Worm (Caenorhabditis elegans) whole organism, L2 larva: Measurements from ENCODE around the gene F59D12.5.

Experiments
- C34F6.9 ChIP-seq: fragments of 150-350 bp; optimal IDR thresholded peaks from 2 replicates; lab custom pipeline; 2014; ENCODE audit warnings: missing biosample characterization, missing genetic modification characterization
- F13H6.1 ChIP-seq: sonication (generic microtip); optimal IDR thresholded peaks from 2 replicates; lab custom pipeline; 2016; ENCODE audit warnings: missing genetic modification characterization, missing compliant biosample characterization
- R02D3.7 ChIP-seq: fragments of 150-350 bp; optimal IDR thresholded peaks from 2 replicates; lab custom pipeline; 2014; ENCODE audit warnings: missing biosample characterization, missing genetic modification characterization
- Y55F3AM.14 ChIP-seq: fragments of 200-800 bp; sonication (Bioruptor generic); optimal IDR thresholded peaks from 2 replicates; lab custom pipeline; 2018; ENCODE audit warnings: mild to moderate bottlenecking, missing genetic modification characterization, missing compliant biosample characterization
- ZK546.5 ChIP-seq: sonication (generic microtip); optimal IDR thresholded peaks from 2 replicates; lab custom pipeline; 2017; ENCODE audit warnings: missing biosample characterization, missing genetic modification characterization
- alr-1 ChIP-seq: fragments of 150-350 bp; optimal IDR thresholded peaks from 2 replicates; lab custom pipeline; 2014; ENCODE audit warnings: missing biosample characterization, missing genetic modification characterization
- aly-2 ChIP-seq: fragments of 150-350 bp; optimal IDR thresholded peaks from 2 replicates; lab custom pipeline; 2014; ENCODE audit warnings: missing biosample characterization, missing genetic modification characterization
- ama-1 ChIP-seq: fragments of 150-350 bp; optimal IDR thresholded peaks from 2 replicates; lab custom pipeline; 2018; ENCODE audit warnings: inconsistent platforms
- blmp-1 ChIP-seq: sonication (generic microtip); optimal IDR thresholded peaks from 2 replicates; lab custom pipeline; 2017; ENCODE audit warnings: missing genetic modification characterization, mild to moderate bottlenecking, missing compliant biosample characterization, antibody characterized with exemption, moderate library complexity; ENCODE audit not compliant: insufficient read depth
- ceh-16 ChIP-seq: fragments of 150-350 bp; optimal IDR thresholded peaks from 2 replicates; lab custom pipeline; 2014; ENCODE audit warnings: missing biosample characterization, missing genetic modification characterization
- ceh-82 ChIP-seq: fragments of 150-350 bp; optimal IDR thresholded peaks from 2 replicates; lab custom pipeline; 2014; ENCODE audit warnings: missing biosample characterization, missing genetic modification characterization
- crh-2 ChIP-seq: sonication (generic microtip); optimal IDR thresholded peaks from 2 replicates; lab custom pipeline; 2017; ENCODE audit warnings: missing biosample characterization, missing genetic modification characterization
- dmd-4 ChIP-seq: sonication (generic microtip); optimal IDR thresholded peaks from 2 replicates; lab custom pipeline; 2017; ENCODE audit warnings: missing biosample characterization, missing genetic modification characterization
- egl-27 ChIP-seq: sonication (generic microtip); optimal IDR thresholded peaks from 3 replicates; lab custom pipeline; 2017; ENCODE audit warnings: missing biosample characterization, missing genetic modification reagents, missing genetic modification characterization
- elt-1 ChIP-seq: fragments of 150-350 bp; optimal IDR thresholded peaks from 2 replicates; lab custom pipeline; 2014; ENCODE audit warnings: missing biosample characterization, missing genetic modification characterization
- elt-3 ChIP-seq: sonication (generic microtip); optimal IDR thresholded peaks from 2 replicates; lab custom pipeline; 2017; ENCODE audit warnings: missing biosample characterization, missing genetic modification characterization
- fos-1 ChIP-seq: fragments of 150-350 bp; optimal IDR thresholded peaks from 2 replicates; lab custom pipeline; 2014; ENCODE audit warnings: missing biosample characterization, missing genetic modification characterization
- gmeb-1 ChIP-seq: fragments of 150-350 bp; optimal IDR thresholded peaks from 2 replicates; lab custom pipeline; 2014; ENCODE audit warnings: missing biosample characterization, missing genetic modification characterization
- lin-11 ChIP-seq: fragments of 150-350 bp; sonication (generic microtip); optimal IDR thresholded peaks from 2 replicates; lab custom pipeline; 2014; ENCODE audit warnings: missing biosample characterization, missing genetic modification characterization, inconsistent platforms, mixed read lengths
- lin-13 ChIP-seq: fragments of 150-350 bp; optimal IDR thresholded peaks from 2 replicates; lab custom pipeline; 2014; ENCODE audit warnings: missing biosample characterization, missing genetic modification reagents, missing genetic modification characterization
- lin-39 ChIP-seq: fragments of 150-350 bp; optimal IDR thresholded peaks from 2 replicates; lab custom pipeline; 2014; ENCODE audit warnings: missing biosample characterization, missing genetic modification reagents, missing genetic modification characterization
- lsy-2 ChIP-seq, 2 experiments: fragments of 150-350 bp in 1 of 2; sonication (generic microtip) in 1 of 2; optimal IDR thresholded peaks; 2 replicates each; lab custom pipeline; 2014 to 2017; ENCODE audit warnings: missing biosample characterization in 2 of 2, missing genetic modification characterization in 2 of 2
- mab-5 ChIP-seq: fragments of 150-350 bp; optimal IDR thresholded peaks from 2 replicates; lab custom pipeline; 2014; ENCODE audit warnings: missing biosample characterization, missing genetic modification characterization
- mbf-1 ChIP-seq: sonication (generic microtip); optimal IDR thresholded peaks from 2 replicates; lab custom pipeline; 2017; ENCODE audit warnings: missing biosample characterization, missing genetic modification characterization
- mdl-1 ChIP-seq, 2 experiments: fragments of 150-350 bp in 1 of 2; sonication (generic microtip) in 1 of 2; optimal IDR thresholded peaks; 2 replicates each; lab custom pipeline; 2017; ENCODE audit warnings: missing biosample characterization in 2 of 2, missing genetic modification characterization in 2 of 2
- nhr-10 ChIP-seq: sonication (generic microtip); optimal IDR thresholded peaks from 2 replicates; lab custom pipeline; 2017; ENCODE audit warnings: missing biosample characterization, missing genetic modification characterization
- nhr-11 ChIP-seq: fragments of 150-350 bp; optimal IDR thresholded peaks from 2 replicates; lab custom pipeline; 2014; ENCODE audit warnings: missing biosample characterization, missing genetic modification characterization
- nhr-12 ChIP-seq: fragments of 150-350 bp; optimal IDR thresholded peaks from 2 replicates; lab custom pipeline; 2014; ENCODE audit warnings: missing biosample characterization, missing genetic modification characterization
- nhr-129 ChIP-seq: fragments of 150-350 bp; optimal IDR thresholded peaks from 2 replicates; lab custom pipeline; 2014; ENCODE audit warnings: missing biosample characterization, missing genetic modification characterization
- nhr-21 ChIP-seq: fragments of 150-350 bp; optimal IDR thresholded peaks from 2 replicates; lab custom pipeline; 2014; ENCODE audit warnings: missing biosample characterization, missing genetic modification characterization
- nhr-23 ChIP-seq: fragments of 150-350 bp; optimal IDR thresholded peaks from 2 replicates; lab custom pipeline; 2014; ENCODE audit warnings: missing biosample characterization, missing genetic modification reagents, missing genetic modification characterization
- nhr-237 ChIP-seq: fragments of 150-350 bp; optimal IDR thresholded peaks from 2 replicates; lab custom pipeline; 2014; ENCODE audit warnings: missing biosample characterization, missing genetic modification characterization
- nhr-25 ChIP-seq: fragments of 150-350 bp; sonication (generic microtip); optimal IDR thresholded peaks from 3 replicates; lab custom pipeline; 2014; ENCODE audit warnings: missing biosample characterization, missing genetic modification characterization
- nhr-6 ChIP-seq: fragments of 150-350 bp; optimal IDR thresholded peaks from 2 replicates; lab custom pipeline; 2014; ENCODE audit warnings: missing biosample characterization, missing genetic modification characterization
- nhr-77 ChIP-seq: fragments of 150-350 bp; optimal IDR thresholded peaks from 2 replicates; lab custom pipeline; 2014; ENCODE audit warnings: missing biosample characterization, missing genetic modification characterization
- peb-1 ChIP-seq: fragments of 150-350 bp; optimal IDR thresholded peaks from 2 replicates; lab custom pipeline; 2014; ENCODE audit warnings: missing biosample characterization, missing genetic modification characterization
- sem-4 ChIP-seq: fragments of 150-350 bp; optimal IDR thresholded peaks from 2 replicates; lab custom pipeline; 2014; ENCODE audit warnings: missing biosample characterization, missing genetic modification reagents, missing genetic modification characterization
- skn-1 ChIP-seq: sonication (generic microtip); optimal IDR thresholded peaks from 2 replicates; lab custom pipeline; 2017; ENCODE audit warnings: missing biosample characterization, missing genetic modification characterization
- sma-3 ChIP-seq: sonication (generic microtip); optimal IDR thresholded peaks from 2 replicates; lab custom pipeline; 2016; ENCODE audit warnings: missing genetic modification reagents, missing genetic modification characterization, missing compliant biosample characterization
- sma-9 ChIP-seq, 2 experiments: fragments of 150-350 bp in 1 of 2; sonication (generic microtip) in 1 of 2; optimal IDR thresholded peaks; 2 replicates each; lab custom pipeline; 2014 to 2016; ENCODE audit warnings: missing genetic modification characterization in 2 of 2, mild to moderate bottlenecking in 1 of 2, missing biosample characterization in 1 of 2, missing compliant biosample characterization in 1 of 2, missing genetic modification reagents in 1 of 2, moderate library complexity in 1 of 2
- snpc-4 ChIP-seq: fragments of 150-350 bp; optimal IDR thresholded peaks from 2 replicates; lab custom pipeline; 2014; ENCODE audit warnings: missing biosample characterization, missing genetic modification characterization
- unc-39 ChIP-seq: fragments of 150-350 bp; optimal IDR thresholded peaks from 2 replicates; lab custom pipeline; 2014; ENCODE audit warnings: missing biosample characterization, missing genetic modification characterization
- unc-55 ChIP-seq: fragments of 150-350 bp; sonication (generic microtip); optimal IDR thresholded peaks from 3 replicates; lab custom pipeline; 2014; ENCODE audit warnings: missing biosample characterization, missing genetic modification reagents, missing genetic modification characterization
- unc-62 ChIP-seq: fragments of 150-350 bp; optimal IDR thresholded peaks from 2 replicates; lab custom pipeline; 2014; ENCODE audit warnings: missing biosample characterization, missing genetic modification reagents, missing genetic modification characterization
- zag-1 ChIP-seq: fragments of 150-350 bp; optimal IDR thresholded peaks from 2 replicates; lab custom pipeline; 2014; ENCODE audit warnings: missing biosample characterization, missing genetic modification characterization
- ztf-1 ChIP-seq: fragments of 200-800 bp; sonication (Bioruptor generic); conservative IDR thresholded peaks from 2 replicates; pipeline ENCODE4 v1.3.6; 2022; ENCODE audit warnings: missing genetic modification characterization, missing compliant biosample characterization
- ztf-11 ChIP-seq: sonication (generic microtip); optimal IDR thresholded peaks from 2 replicates; lab custom pipeline; 2017; ENCODE audit warnings: missing biosample characterization, missing genetic modification characterization
- ztf-4 ChIP-seq: fragments of 150-350 bp; optimal IDR thresholded peaks from 2 replicates; lab custom pipeline; 2014; ENCODE audit warnings: missing biosample characterization, missing genetic modification characterization

Gene F59D12.5

ce11 chrX:15604236-15604635 is 42.9 kb downstream of the F59D12.5 start:
- peak; percentile 0 for TF ChIP-seq sma-9 (GFP tag; optimal IDR thresholded peaks at IDR 0.05; lab: Kevin White, UChicago)
- TF ChIP-seq sma-9 (tag; optimal IDR thresholded peaks at IDR 0.05; lab: Kevin White, UChicago), result no peak
- no peak for TF ChIP-seq nhr-77 (tag; lab: Kevin White, UChicago)
- no peak for TF ChIP-seq unc-55 (GFP tag; lab: Kevin White, UChicago)
- no peak for TF ChIP-seq ztf-4 (tag; lab: Kevin White, UChicago)
- TF ChIP-seq unc-39, result no peak

DNA sequence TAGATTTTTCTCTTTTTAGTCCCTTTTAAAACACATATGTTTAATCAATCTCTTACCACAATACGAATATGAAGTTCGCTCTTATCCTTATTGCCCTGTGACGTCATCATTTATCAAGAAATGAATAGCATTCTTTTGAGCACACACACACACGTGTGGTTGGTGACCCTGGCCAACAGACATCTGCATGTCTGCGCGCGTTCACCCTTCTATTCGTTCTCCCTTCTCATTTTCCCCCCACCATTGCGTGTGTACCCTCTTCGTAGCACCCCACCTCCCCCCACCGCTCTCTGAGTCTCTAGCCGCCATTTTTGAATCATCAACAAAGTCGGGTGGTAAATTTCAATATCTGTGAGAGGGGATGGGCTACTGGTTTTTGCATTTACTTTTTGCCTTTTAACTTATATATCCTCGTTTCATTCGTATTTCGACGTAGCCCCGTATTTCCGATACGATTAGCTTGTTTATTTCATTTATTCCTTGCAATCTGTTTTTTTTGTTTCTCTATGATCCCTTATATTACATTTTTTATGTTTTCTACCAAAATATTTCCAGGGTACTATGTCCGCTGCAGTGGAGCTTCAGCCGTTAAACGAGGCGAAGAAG is 46.6 kb downstream of the F59D12.5 start, which contains the start of gene ent-2:
ent-2 (plus strand) TSS at position 556 of the 606 bp plus-strand sequence.
- no peak for TF ChIP-seq unc-39
- TF ChIP-seq nhr-6, result no peak
- no peak for TF ChIP-seq unc-62
- TF ChIP-seq ama-1 (lab: Kevin White, UChicago), result no peak
- peak; percentile 59 for TF ChIP-seq sma-9 (GFP tag; optimal IDR thresholded peaks at IDR 0.05; lab: Kevin White, UChicago)
- no peak for TF ChIP-seq sma-9 (tag; optimal IDR thresholded peaks at IDR 0.05; lab: Kevin White, UChicago)
- no peak for TF ChIP-seq nhr-11 (tag; lab: Kevin White, UChicago)
- peak in 1 of 2 experiments; percentile 46 for TF ChIP-seq mdl-1 (tag; optimal IDR thresholded peaks at IDR 0.05; lab: Kevin White, UChicago)
- no peak for TF ChIP-seq ztf-1 (GFP tag; lab: Robert Waterston, UW)
- TF ChIP-seq fos-1, result no peak
- no peak for TF ChIP-seq nhr-25
- TF ChIP-seq lin-13 (GFP tag; lab: Kevin White, UChicago), result peak; percentile 32
- TF ChIP-seq lin-11 (tag; lab: Kevin White, UChicago), result peak; percentile 67
- TF ChIP-seq C34F6.9, result peak; percentile 44
- TF ChIP-seq skn-1, result no peak
- TF ChIP-seq nhr-129 (tag; lab: Kevin White, UChicago), result peak; percentile 36
- no peak for TF ChIP-seq peb-1 (tag; lab: Kevin White, UChicago)
- no peak for TF ChIP-seq elt-1 (tag; lab: Kevin White, UChicago)
- no peak for TF ChIP-seq elt-3
- TF ChIP-seq egl-27 (tag; lab: Kevin White, UChicago), result no peak
- no peak for TF ChIP-seq R02D3.7 (tag; lab: Kevin White, UChicago)
- TF ChIP-seq nhr-10, result no peak
- no peak for TF ChIP-seq nhr-21 (tag; lab: Kevin White, UChicago)
- peak; percentile 36 for TF ChIP-seq sem-4 (tag; lab: Kevin White, UChicago)
- TF ChIP-seq ceh-82 (tag; lab: Kevin White, UChicago), result no peak
- no peak for TF ChIP-seq mbf-1 (tag; lab: Kevin White, UChicago)
- no peak for TF ChIP-seq nhr-77 (tag; lab: Kevin White, UChicago)
- TF ChIP-seq F13H6.1 (tag; lab: Kevin White, UChicago), result no peak
- TF ChIP-seq ztf-11 (tag; lab: Kevin White, UChicago), result no peak
- TF ChIP-seq ztf-4 (tag; lab: Kevin White, UChicago), result no peak
- no peak for TF ChIP-seq gmeb-1 (tag; lab: Kevin White, UChicago)
- peak; percentile 5 for TF ChIP-seq mab-5 (tag; lab: Kevin White, UChicago)
- TF ChIP-seq aly-2 (tag; lab: Kevin White, UChicago), result no peak
- no peak for TF ChIP-seq sma-3 (GFP tag; lab: Kevin White, UChicago)
- TF ChIP-seq lin-39 (tag; lab: Kevin White, UChicago), result no peak
- TF ChIP-seq snpc-4 (tag; lab: Kevin White, UChicago), result no peak
- TF ChIP-seq ceh-16 (tag; lab: Kevin White, UChicago), result no peak
- no peak for TF ChIP-seq zag-1 (tag; lab: Kevin White, UChicago)
- TF ChIP-seq ZK546.5 (tag; lab: Kevin White, UChicago), result no peak
- no peak for TF ChIP-seq nhr-12
- peak; percentile 52 for TF ChIP-seq unc-55 (GFP tag; lab: Kevin White, UChicago)
- TF ChIP-seq nhr-23 (tag; lab: Kevin White, UChicago), result no peak
- no peak for TF ChIP-seq nhr-237
- TF ChIP-seq alr-1 (tag; lab: Kevin White, UChicago), result no peak
- TF ChIP-seq crh-2 (tag; lab: Kevin White, UChicago), result peak; percentile 40
- TF ChIP-seq Y55F3AM.14 (GFP tag; lab: Kevin White, UChicago), result no peak
- TF ChIP-seq dmd-4 (tag; lab: Kevin White, UChicago), result no peak
- peak in 1 of 2 experiments; percentile 44 for TF ChIP-seq lsy-2 (tag; optimal IDR thresholded peaks at IDR 0.05; lab: Kevin White, UChicago)
- TF ChIP-seq blmp-1 (tag; lab: Kevin White, UChicago), result no peak
